Worm (Caenorhabditis elegans) whole organism, L3 larva: ENCODE results near the gene C53A5.17.

Experiments
- aly-2 ChIP-seq: fragments of 150-350 bp; optimal IDR thresholded peaks from 2 replicates; lab custom pipeline; 2014; ENCODE audit warnings: missing biosample characterization, missing genetic modification characterization
- ama-1 ChIP-seq: fragments of 150-350 bp; optimal IDR thresholded peaks from 2 replicates; lab custom pipeline; 2018
- ceh-16 ChIP-seq: sonication (generic microtip); optimal IDR thresholded peaks from 2 replicates; lab custom pipeline; 2017; ENCODE audit warnings: missing biosample characterization, missing genetic modification characterization
- ceh-28 ChIP-seq: fragments of 150-350 bp; optimal IDR thresholded peaks from 2 replicates; lab custom pipeline; 2014; ENCODE audit warnings: missing biosample characterization, missing genetic modification reagents, missing genetic modification characterization
- ceh-82 ChIP-seq: fragments of 150-350 bp; optimal IDR thresholded peaks from 2 replicates; lab custom pipeline; 2014; ENCODE audit warnings: missing biosample characterization, missing genetic modification characterization
- egl-5 ChIP-seq: fragments of 150-350 bp; optimal IDR thresholded peaks from 2 replicates; lab custom pipeline; 2017; ENCODE audit warnings: missing biosample characterization, missing genetic modification reagents, missing genetic modification characterization, inconsistent platforms
- elt-1 ChIP-seq: fragments of 150-350 bp; optimal IDR thresholded peaks from 2 replicates; lab custom pipeline; 2014; ENCODE audit warnings: missing biosample characterization, missing genetic modification characterization
- elt-2 ChIP-seq: sonication (generic microtip); optimal IDR thresholded peaks from 2 replicates; lab custom pipeline; 2016; ENCODE audit warnings: missing genetic modification reagents, mild to moderate bottlenecking, missing genetic modification characterization, missing compliant biosample characterization
- elt-3 ChIP-seq, 3 experiments: fragments of 150-350 bp in 1 of 3; sonication (generic microtip) in 2 of 3; optimal IDR thresholded peaks; 2 replicates in 2 of 3; 4 replicates in 1 of 3; lab custom pipeline; 2014 to 2017; ENCODE audit warnings: missing biosample characterization in 3 of 3, missing genetic modification characterization in 3 of 3
- eor-1 ChIP-seq, 2 experiments: fragments of 150-350 bp; optimal IDR thresholded peaks; 2 replicates each; lab custom pipeline; 2014 to 2018; ENCODE audit warnings: missing biosample characterization in 2 of 2, missing genetic modification characterization in 2 of 2
- fkh-10 ChIP-seq: sonication (generic microtip); optimal IDR thresholded peaks from 2 replicates; lab custom pipeline; 2017; ENCODE audit warnings: missing biosample characterization, missing genetic modification reagents, missing genetic modification characterization
- jun-1 ChIP-seq: fragments of 150-350 bp; optimal IDR thresholded peaks from 2 replicates; lab custom pipeline; 2014; ENCODE audit warnings: missing biosample characterization, missing genetic modification reagents, missing genetic modification characterization
- lin-15B ChIP-seq: fragments of 150-350 bp; optimal IDR thresholded peaks from 2 replicates; lab custom pipeline; 2014; ENCODE audit warnings: missing biosample characterization, missing genetic modification characterization
- lin-39 ChIP-seq: fragments of 150-350 bp; optimal IDR thresholded peaks from 2 replicates; lab custom pipeline; 2018; ENCODE audit warnings: missing biosample characterization, missing genetic modification reagents, missing genetic modification characterization
- lsy-12 ChIP-seq: sonication (generic microtip); optimal IDR thresholded peaks from 2 replicates; lab custom pipeline; 2016; ENCODE audit warnings: mild to moderate bottlenecking, missing genetic modification characterization, missing compliant biosample characterization
- nfya-1 ChIP-seq: sonication (generic microtip); optimal IDR thresholded peaks from 2 replicates; lab custom pipeline; 2017; ENCODE audit warnings: missing genetic modification characterization, mild to moderate bottlenecking, missing compliant biosample characterization, antibody characterized with exemption, moderate library complexity; ENCODE audit not compliant: insufficient read depth
- nhr-11 ChIP-seq: fragments of 150-350 bp; optimal IDR thresholded peaks from 2 replicates; lab custom pipeline; 2014; ENCODE audit warnings: missing biosample characterization, missing genetic modification characterization
- nhr-23 ChIP-seq: fragments of 150-350 bp; optimal IDR thresholded peaks from 2 replicates; lab custom pipeline; 2014; ENCODE audit warnings: missing biosample characterization, missing genetic modification reagents, missing genetic modification characterization
- nhr-25 ChIP-seq: sonication (generic microtip); optimal IDR thresholded peaks from 2 replicates; lab custom pipeline; 2017; ENCODE audit warnings: missing biosample characterization, missing genetic modification characterization
- nhr-43 ChIP-seq: sonication (generic microtip); optimal IDR thresholded peaks from 2 replicates; lab custom pipeline; 2016; ENCODE audit warnings: mild to moderate bottlenecking, missing genetic modification characterization, missing compliant biosample characterization; ENCODE audit not compliant: poor library complexity, severe bottlenecking
- nhr-76 ChIP-seq: fragments of 150-350 bp; sonication (generic microtip); optimal IDR thresholded peaks from 5 replicates; lab custom pipeline; 2014; ENCODE audit warnings: missing biosample characterization, missing genetic modification characterization
- nhr-77 ChIP-seq: fragments of 150-350 bp; optimal IDR thresholded peaks from 2 replicates; lab custom pipeline; 2014; ENCODE audit warnings: missing biosample characterization, missing genetic modification characterization
- pha-4 ChIP-seq: fragments of 150-350 bp; optimal IDR thresholded peaks from 2 replicates; lab custom pipeline; 2014; ENCODE audit warnings: missing biosample characterization, missing genetic modification reagents, missing genetic modification characterization
- pqm-1 ChIP-seq: fragments of 150-350 bp; optimal IDR thresholded peaks from 2 replicates; lab custom pipeline; 2017; ENCODE audit warnings: missing biosample characterization, missing genetic modification characterization, inconsistent platforms
- snpc-4 ChIP-seq: fragments of 150-350 bp; optimal IDR thresholded peaks from 2 replicates; lab custom pipeline; 2014; ENCODE audit warnings: missing biosample characterization, missing genetic modification characterization
- tbx-2 ChIP-seq: sonication (generic microtip); optimal IDR thresholded peaks from 2 replicates; lab custom pipeline; 2016; ENCODE audit warnings: mild to moderate bottlenecking, missing genetic modification characterization, missing compliant biosample characterization
- unc-39 ChIP-seq: sonication (generic microtip); optimal IDR thresholded peaks from 4 replicates; lab custom pipeline; 2017; ENCODE audit warnings: missing biosample characterization, missing genetic modification characterization
- unc-62 ChIP-seq: fragments of 150-350 bp; sonication (generic microtip); optimal IDR thresholded peaks from 4 replicates; lab custom pipeline; 2014; ENCODE audit warnings: missing biosample characterization, missing genetic modification reagents, missing genetic modification characterization
- ztf-4 ChIP-seq: fragments of 150-350 bp; optimal IDR thresholded peaks from 2 replicates; lab custom pipeline; 2014; ENCODE audit warnings: missing biosample characterization, missing genetic modification characterization

C53A5.17 gene

DNA sequence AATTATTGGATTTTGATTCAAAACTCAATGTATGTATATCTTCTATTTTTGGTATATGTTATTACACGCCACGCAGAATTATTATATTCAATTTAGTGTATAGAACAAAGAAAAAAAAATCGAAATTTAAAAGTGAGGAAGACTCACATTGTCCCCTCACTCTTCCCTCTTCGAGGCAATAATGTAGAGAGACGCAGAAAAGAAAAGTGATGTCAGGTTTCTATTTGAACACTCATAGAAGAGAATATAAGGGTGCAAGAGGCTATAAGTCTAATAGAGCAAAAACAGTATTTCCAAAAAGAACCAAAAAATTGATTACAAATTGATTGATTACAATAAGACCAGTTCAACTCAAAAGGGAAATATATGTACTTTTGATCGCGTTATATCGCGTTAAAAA is 27.6 kb upstream of the C53A5.17 start:
- TF ChIP-seq elt-2 (tag; lab: Kevin White, UChicago) (peak; percentile 7), lsy-12 (no peak)

DNA sequence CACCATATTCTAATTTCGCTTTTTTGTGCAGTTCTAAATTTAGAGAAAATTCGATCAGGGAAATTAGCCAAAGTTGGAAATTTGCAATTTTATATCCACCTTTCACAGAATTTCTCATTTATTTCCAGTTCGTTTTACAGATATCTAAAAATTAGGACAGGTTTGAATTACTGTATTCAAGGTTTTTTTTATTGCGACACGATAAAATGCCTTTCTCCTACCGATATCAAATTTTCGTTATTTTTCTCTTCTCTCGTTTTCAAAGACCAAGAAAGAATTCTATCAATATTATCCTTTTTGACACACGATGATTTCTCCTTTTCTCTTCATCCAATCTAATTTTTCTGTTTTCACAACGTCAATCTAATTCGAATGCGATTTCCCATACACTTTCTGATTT is 25.7 kb upstream of the C53A5.17 start, which contains the start of gene C53A5.13:
Gene C53A5.13, plus strand, starts transcription at position 301 of the 400 bp plus-strand sequence.
- TF ChIP-seq fkh-10 (GFP tag; lab: Kevin White, UChicago), result no peak

ce11 chrV:14545816-14546283 is 24.9 kb upstream of the C53A5.17 start, which contains the start of gene rike-1:
Gene rike-1, minus strand, starts transcription at chrV:14545866.
- TF ChIP-seq snpc-4 (tag; lab: Kevin White, UChicago) (peak; percentile 47), ceh-16 (tag; lab: Kevin White, UChicago) (no peak), nhr-23 (tag; lab: Kevin White, UChicago) (no peak), nhr-76 (tag; lab: Kevin White, UChicago) (no peak), pqm-1 (tag; lab: Kevin White, UChicago) (no peak), lin-15B (tag; lab: Kevin White, UChicago) (peak; percentile 62), ama-1 (peak; percentile 11), tbx-2 (tag; lab: Kevin White, UChicago) (no peak), egl-5 (no peak), nfya-1 (tag; lab: Kevin White, UChicago) (peak; percentile 42)

ce11 chrV:14542138-14542537 is 21.2 kb upstream of the C53A5.17 start:
- TF ChIP-seq nhr-77 (tag; lab: Kevin White, UChicago), result no peak
- no peak for TF ChIP-seq elt-1 (tag; lab: Kevin White, UChicago)
- TF ChIP-seq eor-1 (tag; optimal IDR thresholded peaks at IDR 0.05; lab: Kevin White, UChicago), result no peak
- TF ChIP-seq elt-3 (tag; optimal IDR thresholded peaks at IDR 0.05; lab: Kevin White, UChicago), result no peak
- TF ChIP-seq nhr-43 (tag; lab: Kevin White, UChicago), result no peak
- TF ChIP-seq fkh-10 (GFP tag; lab: Kevin White, UChicago), result no peak
- peak; percentile 77 for TF ChIP-seq pha-4 (tag; lab: Kevin White, UChicago)
- TF ChIP-seq pqm-1 (tag; lab: Kevin White, UChicago), result peak; percentile 93
- TF ChIP-seq ceh-16 (tag; lab: Kevin White, UChicago), result no peak
- no peak for TF ChIP-seq nhr-11 (tag; lab: Kevin White, UChicago)
- no peak for TF ChIP-seq ceh-28
- peak; percentile 96 for TF ChIP-seq elt-2 (tag; lab: Kevin White, UChicago)
- TF ChIP-seq egl-5, result no peak
- TF ChIP-seq jun-1, result peak; percentile 92
- TF ChIP-seq nhr-25 (tag; lab: Kevin White, UChicago), result no peak
- TF ChIP-seq ceh-82 (tag; lab: Kevin White, UChicago), result no peak

DNA sequence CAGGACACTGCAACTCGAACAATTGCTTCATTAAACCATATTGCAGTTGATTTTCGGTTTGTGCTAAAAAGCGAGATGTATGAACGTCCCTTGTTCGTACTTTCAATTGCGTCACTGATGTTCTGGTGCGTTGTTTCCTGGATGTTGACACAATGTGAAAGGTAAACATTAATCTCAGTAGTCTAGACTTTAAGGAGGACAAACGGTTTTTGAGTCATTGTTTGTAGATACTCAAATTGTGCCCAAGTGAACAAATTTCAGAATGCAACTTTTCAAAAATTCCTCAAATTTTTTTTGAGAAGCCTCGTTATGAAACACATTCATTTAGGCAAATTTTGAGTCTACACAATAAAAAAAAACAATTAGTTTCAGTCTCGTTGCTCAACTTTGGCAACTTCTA is 20.0 kb upstream of the C53A5.17 start:
- TF ChIP-seq ceh-82 (tag; lab: Kevin White, UChicago), result no peak
- TF ChIP-seq fkh-10 (GFP tag; lab: Kevin White, UChicago), result no peak
- TF ChIP-seq elt-3 (tag; optimal IDR thresholded peaks at IDR 0.05; lab: Kevin White, UChicago), result no peak
- no peak for TF ChIP-seq elt-2 (tag; lab: Kevin White, UChicago)
- no peak for TF ChIP-seq lin-39 (tag; lab: Kevin White, UChicago)
- no peak for TF ChIP-seq ceh-16 (tag; lab: Kevin White, UChicago)
- TF ChIP-seq pha-4 (tag; lab: Kevin White, UChicago), result peak; percentile 56
- no peak for TF ChIP-seq snpc-4 (tag; lab: Kevin White, UChicago)
- TF ChIP-seq, all 47 proteins: peak for 1

- peak; percentile 85 for TF ChIP-seq pha-4 (tag; lab: Kevin White, UChicago)
- no peak for TF ChIP-seq ceh-16 (tag; lab: Kevin White, UChicago)
- no peak for TF ChIP-seq ztf-4 (tag; lab: Kevin White, UChicago)
- no peak for TF ChIP-seq unc-39 (tag; lab: Kevin White, UChicago)
Measured at ce11 chrV:14539355-14539754, 18.5 kb upstream of the C53A5.17 start.

DNA sequence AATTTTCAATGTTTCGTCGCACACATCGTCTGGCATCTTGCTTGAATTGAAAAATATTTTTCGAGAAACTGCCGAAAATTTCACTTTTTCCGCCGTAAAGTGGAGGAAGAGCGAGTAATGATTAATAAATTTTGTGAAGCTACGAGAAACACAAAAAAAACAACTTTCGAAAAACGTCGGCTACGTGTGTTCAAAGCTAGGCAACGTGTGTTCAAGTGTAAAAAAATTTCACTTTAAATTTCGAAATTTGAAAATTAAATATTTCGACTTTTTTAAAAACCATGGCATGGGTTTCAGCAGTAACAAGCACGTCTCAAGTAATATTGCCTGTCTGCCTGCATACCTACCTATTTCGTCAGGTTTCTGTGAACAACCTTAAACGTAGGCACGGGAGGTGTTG is 15.4 kb upstream of the C53A5.17 start, which contains the start of gene tag-191:
Gene tag-191, minus strand, starts transcription at position 101 of the 400 bp plus-strand sequence.
- TF ChIP-seq nfya-1 (tag; lab: Kevin White, UChicago) (no peak), unc-62 (GFP tag; lab: Kevin White, UChicago) (no peak), elt-1 (tag; lab: Kevin White, UChicago) (no peak), aly-2 (no peak), lsy-12 (no peak), nhr-11 (tag; lab: Kevin White, UChicago) (no peak)
